Worm (Caenorhabditis elegans) whole organism, L3 larva: Measurements from ENCODE around the gene C04B4.1.

ENCODE experiments used
- R02D3.7 ChIP-seq: fragments of 150-350 bp; optimal IDR thresholded peaks from 2 replicates; lab custom pipeline; 2014; ENCODE audit warnings: missing biosample characterization, missing genetic modification characterization
- ZK546.5 ChIP-seq: sonication (generic microtip); optimal IDR thresholded peaks from 2 replicates; lab custom pipeline; 2017; ENCODE audit warnings: missing biosample characterization, missing genetic modification characterization
- aly-2 ChIP-seq: fragments of 150-350 bp; optimal IDR thresholded peaks from 2 replicates; lab custom pipeline; 2014; ENCODE audit warnings: missing biosample characterization, missing genetic modification characterization
- ama-1 ChIP-seq: fragments of 150-350 bp; optimal IDR thresholded peaks from 2 replicates; lab custom pipeline; 2018
- ceh-28 ChIP-seq: fragments of 150-350 bp; optimal IDR thresholded peaks from 2 replicates; lab custom pipeline; 2014; ENCODE audit warnings: missing biosample characterization, missing genetic modification reagents, missing genetic modification characterization
- ceh-82 ChIP-seq: fragments of 150-350 bp; optimal IDR thresholded peaks from 2 replicates; lab custom pipeline; 2014; ENCODE audit warnings: missing biosample characterization, missing genetic modification characterization
- ceh-9 ChIP-seq: sonication (generic microtip); optimal IDR thresholded peaks from 2 replicates; lab custom pipeline; 2018; ENCODE audit warnings: missing biosample characterization, missing genetic modification characterization
- daf-12 ChIP-seq: fragments of 150-350 bp; optimal IDR thresholded peaks from 2 replicates; lab custom pipeline; 2014; ENCODE audit warnings: missing biosample characterization, missing genetic modification reagents, missing genetic modification characterization
- egl-27 ChIP-seq: sonication (generic microtip); optimal IDR thresholded peaks from 4 replicates; lab custom pipeline; 2017; ENCODE audit warnings: missing biosample characterization, missing genetic modification reagents, missing genetic modification characterization
- egl-5 ChIP-seq: fragments of 150-350 bp; optimal IDR thresholded peaks from 2 replicates; lab custom pipeline; 2017; ENCODE audit warnings: missing biosample characterization, missing genetic modification reagents, missing genetic modification characterization, inconsistent platforms
- elt-2 ChIP-seq: sonication (generic microtip); optimal IDR thresholded peaks from 2 replicates; lab custom pipeline; 2016; ENCODE audit warnings: missing genetic modification reagents, mild to moderate bottlenecking, missing genetic modification characterization, missing compliant biosample characterization
- elt-3 ChIP-seq, 3 experiments: fragments of 150-350 bp in 1 of 3; sonication (generic microtip) in 2 of 3; optimal IDR thresholded peaks; 2 replicates in 2 of 3; 4 replicates in 1 of 3; lab custom pipeline; 2014 to 2017; ENCODE audit warnings: missing biosample characterization in 3 of 3, missing genetic modification characterization in 3 of 3
- fkh-2 ChIP-seq: fragments of 150-350 bp; optimal IDR thresholded peaks from 2 replicates; lab custom pipeline; 2014; ENCODE audit warnings: missing biosample characterization, missing genetic modification reagents, missing genetic modification characterization
- fos-1 ChIP-seq: fragments of 150-350 bp; optimal IDR thresholded peaks from 2 replicates; lab custom pipeline; 2014; ENCODE audit warnings: missing biosample characterization, missing genetic modification characterization
- lin-15B ChIP-seq: fragments of 150-350 bp; optimal IDR thresholded peaks from 2 replicates; lab custom pipeline; 2014; ENCODE audit warnings: missing biosample characterization, missing genetic modification characterization
- lin-39 ChIP-seq: fragments of 150-350 bp; optimal IDR thresholded peaks from 2 replicates; lab custom pipeline; 2018; ENCODE audit warnings: missing biosample characterization, missing genetic modification reagents, missing genetic modification characterization
- mdl-1 ChIP-seq: fragments of 150-350 bp; optimal IDR thresholded peaks from 2 replicates; lab custom pipeline; 2014; ENCODE audit warnings: missing biosample characterization, missing genetic modification characterization
- mml-1 ChIP-seq: fragments of 150-350 bp; sonication (generic microtip); optimal IDR thresholded peaks from 3 replicates; lab custom pipeline; 2014; ENCODE audit warnings: missing biosample characterization, missing genetic modification characterization
- nfya-1 ChIP-seq: sonication (generic microtip); optimal IDR thresholded peaks from 2 replicates; lab custom pipeline; 2017; ENCODE audit warnings: missing genetic modification characterization, mild to moderate bottlenecking, missing compliant biosample characterization, antibody characterized with exemption, moderate library complexity; ENCODE audit not compliant: insufficient read depth
- nhr-23 ChIP-seq: fragments of 150-350 bp; optimal IDR thresholded peaks from 2 replicates; lab custom pipeline; 2014; ENCODE audit warnings: missing biosample characterization, missing genetic modification reagents, missing genetic modification characterization
- nhr-28 ChIP-seq: fragments of 150-350 bp; optimal IDR thresholded peaks from 2 replicates; lab custom pipeline; 2014; ENCODE audit warnings: missing biosample characterization, missing genetic modification characterization
- nhr-67 ChIP-seq: fragments of 150-350 bp; optimal IDR thresholded peaks from 2 replicates; lab custom pipeline; 2014; ENCODE audit warnings: missing biosample characterization, missing genetic modification characterization
- nhr-77 ChIP-seq: fragments of 150-350 bp; optimal IDR thresholded peaks from 2 replicates; lab custom pipeline; 2014; ENCODE audit warnings: missing biosample characterization, missing genetic modification characterization
- pha-4 ChIP-seq: fragments of 150-350 bp; optimal IDR thresholded peaks from 2 replicates; lab custom pipeline; 2014; ENCODE audit warnings: missing biosample characterization, missing genetic modification reagents, missing genetic modification characterization
- pqm-1 ChIP-seq: fragments of 150-350 bp; optimal IDR thresholded peaks from 2 replicates; lab custom pipeline; 2017; ENCODE audit warnings: missing biosample characterization, missing genetic modification characterization, inconsistent platforms
- sea-2 ChIP-seq: fragments of 150-350 bp; sonication (generic microtip); optimal IDR thresholded peaks from 4 replicates; lab custom pipeline; 2014; ENCODE audit warnings: missing biosample characterization, missing genetic modification reagents, missing genetic modification characterization
- skn-1 ChIP-seq: fragments of 150-350 bp; optimal IDR thresholded peaks from 2 replicates; lab custom pipeline; 2014; ENCODE audit warnings: missing biosample characterization, missing genetic modification characterization
- snpc-4 ChIP-seq: fragments of 150-350 bp; optimal IDR thresholded peaks from 2 replicates; lab custom pipeline; 2014; ENCODE audit warnings: missing biosample characterization, missing genetic modification characterization
- tbx-2 ChIP-seq: sonication (generic microtip); optimal IDR thresholded peaks from 2 replicates; lab custom pipeline; 2016; ENCODE audit warnings: mild to moderate bottlenecking, missing genetic modification characterization, missing compliant biosample characterization
- unc-62 ChIP-seq: fragments of 150-350 bp; sonication (generic microtip); optimal IDR thresholded peaks from 4 replicates; lab custom pipeline; 2014; ENCODE audit warnings: missing biosample characterization, missing genetic modification reagents, missing genetic modification characterization
- zag-1 ChIP-seq: fragments of 150-350 bp; optimal IDR thresholded peaks from 2 replicates; lab custom pipeline; 2014; ENCODE audit warnings: missing biosample characterization, missing genetic modification characterization
- ztf-4 ChIP-seq: fragments of 150-350 bp; optimal IDR thresholded peaks from 2 replicates; lab custom pipeline; 2014; ENCODE audit warnings: missing biosample characterization, missing genetic modification characterization

Gene C04B4.1

ce11 chrX:12280477-12280876 lies at the start of gene C04B4.1:
C04B4.1 (plus strand) TSS chrX:12280777.
- TF ChIP-seq lin-15B, result no peak
- TF ChIP-seq ceh-82 (tag; lab: Kevin White, UChicago), result no peak
- no peak for TF ChIP-seq pqm-1 (tag; lab: Kevin White, UChicago)
- no peak for TF ChIP-seq ama-1
- no peak for TF ChIP-seq egl-5 (tag; lab: Kevin White, UChicago)
- no peak for TF ChIP-seq nhr-28 (tag; lab: Kevin White, UChicago)
- TF ChIP-seq ceh-28, result no peak
- TF ChIP-seq elt-3 (tag; optimal IDR thresholded peaks at IDR 0.05; lab: Kevin White, UChicago), result no peak
- no peak for TF ChIP-seq snpc-4 (tag; lab: Kevin White, UChicago)
- TF ChIP-seq tbx-2 (tag; lab: Kevin White, UChicago), result no peak
- no peak for TF ChIP-seq ztf-4 (tag; lab: Kevin White, UChicago)
- TF ChIP-seq nhr-23 (tag; lab: Kevin White, UChicago), result no peak
- no peak for TF ChIP-seq nfya-1 (tag; lab: Kevin White, UChicago)
- no peak for TF ChIP-seq R02D3.7 (tag; lab: Kevin White, UChicago)
- TF ChIP-seq zag-1, result no peak
- no peak for TF ChIP-seq mdl-1 (tag; lab: Kevin White, UChicago)
- TF ChIP-seq mml-1 (tag; lab: Kevin White, UChicago), result no peak
- TF ChIP-seq nhr-67 (tag; lab: Kevin White, UChicago), result no peak
- TF ChIP-seq ceh-9 (tag; lab: Kevin White, UChicago), result no peak

ce11 chrX:12234424-12234823 lies 46.2 kb upstream of the C04B4.1 start:
- TF ChIP-seq nfya-1 (tag; lab: Kevin White, UChicago), result no peak
- TF ChIP-seq pha-4, result peak; percentile 37
- peak; percentile 41 for TF ChIP-seq pqm-1 (tag; lab: Kevin White, UChicago)
- no peak for TF ChIP-seq snpc-4 (tag; lab: Kevin White, UChicago)
- TF ChIP-seq aly-2 (tag; lab: Kevin White, UChicago), result no peak
- no peak for TF ChIP-seq ZK546.5 (tag; lab: Kevin White, UChicago)
- TF ChIP-seq elt-2 (tag; lab: Kevin White, UChicago), result peak; percentile 33
- TF ChIP-seq, all 47 proteins: peak for 3

ce11 chrX:12235388-12235787 lies 45.2 kb upstream of the C04B4.1 start, which contains the start of gene C23H4.6:
C23H4.6 (plus strand) TSS chrX:12235606.
- no peak for TF ChIP-seq tbx-2 (tag; lab: Kevin White, UChicago)
- TF ChIP-seq daf-12 (tag; lab: Kevin White, UChicago), result no peak
- TF ChIP-seq nhr-77, result no peak
- no peak for TF ChIP-seq lin-15B
- TF ChIP-seq zag-1, result no peak
- TF ChIP-seq aly-2 (tag; lab: Kevin White, UChicago), result no peak
- TF ChIP-seq ceh-28, result no peak
- TF ChIP-seq lin-39 (tag; lab: Kevin White, UChicago), result no peak
- no peak for TF ChIP-seq ZK546.5 (tag; lab: Kevin White, UChicago)
- no peak for TF ChIP-seq ztf-4 (tag; lab: Kevin White, UChicago)
- no peak for TF ChIP-seq snpc-4 (tag; lab: Kevin White, UChicago)
- TF ChIP-seq ceh-82 (tag; lab: Kevin White, UChicago), result no peak
- TF ChIP-seq nfya-1 (tag; lab: Kevin White, UChicago), result no peak
- no peak for TF ChIP-seq fos-1 (tag; lab: Kevin White, UChicago)
- TF ChIP-seq fkh-2 (tag; lab: Kevin White, UChicago), result no peak
- TF ChIP-seq sea-2, result no peak
- TF ChIP-seq unc-62 (GFP tag; lab: Kevin White, UChicago), result no peak
- TF ChIP-seq, all 47 proteins: peak for 0

ce11 chrX:12241457-12241856 lies 39.1 kb upstream of the C04B4.1 start, which contains the start of gene cest-3:
cest-3 (plus strand) TSS chrX:12241646.
- TF ChIP-seq ceh-82 (tag; lab: Kevin White, UChicago) (no peak), pqm-1 (tag; lab: Kevin White, UChicago) (peak; percentile 50), egl-27 (tag; lab: Kevin White, UChicago) (no peak), skn-1 (tag; lab: Kevin White, UChicago) (no peak), elt-2 (tag; lab: Kevin White, UChicago) (peak; percentile 37), pha-4 (peak; percentile 53), snpc-4 (tag; lab: Kevin White, UChicago) (no peak), nfya-1 (tag; lab: Kevin White, UChicago) (no peak)

- TF ChIP-seq skn-1 (tag; lab: Kevin White, UChicago) (no peak), elt-2 (tag; lab: Kevin White, UChicago) (peak; percentile 39)
Measured at ce11 chrX:12242902-12243301, 37.7 kb upstream of the C04B4.1 start.
